Worm (Caenorhabditis elegans) whole organism, L2 larva: ENCODE results near the gene srg-50.
A peak's percentile ranks its signal among the peaks of the same experiment; 100 is the strongest.

Experiments used
- R02D3.7 ChIP-seq: fragments of 150-350 bp; optimal IDR thresholded peaks from 2 replicates; lab custom pipeline; 2014; ENCODE audit warnings: missing biosample characterization, missing genetic modification characterization
- Y55F3AM.14 ChIP-seq: fragments of 200-800 bp; sonication (Bioruptor generic); optimal IDR thresholded peaks from 2 replicates; lab custom pipeline; 2018; ENCODE audit warnings: mild to moderate bottlenecking, missing genetic modification characterization, missing compliant biosample characterization
- aly-2 ChIP-seq: fragments of 150-350 bp; optimal IDR thresholded peaks from 2 replicates; lab custom pipeline; 2014; ENCODE audit warnings: missing biosample characterization, missing genetic modification characterization
- ama-1 ChIP-seq: fragments of 150-350 bp; optimal IDR thresholded peaks from 2 replicates; lab custom pipeline; 2018; ENCODE audit warnings: inconsistent platforms
- blmp-1 ChIP-seq: sonication (generic microtip); optimal IDR thresholded peaks from 2 replicates; lab custom pipeline; 2017; ENCODE audit warnings: missing genetic modification characterization, mild to moderate bottlenecking, missing compliant biosample characterization, antibody characterized with exemption, moderate library complexity; ENCODE audit not compliant: insufficient read depth
- ceh-82 ChIP-seq: fragments of 150-350 bp; optimal IDR thresholded peaks from 2 replicates; lab custom pipeline; 2014; ENCODE audit warnings: missing biosample characterization, missing genetic modification characterization
- crh-2 ChIP-seq: sonication (generic microtip); optimal IDR thresholded peaks from 2 replicates; lab custom pipeline; 2017; ENCODE audit warnings: missing biosample characterization, missing genetic modification characterization
- dmd-4 ChIP-seq: sonication (generic microtip); optimal IDR thresholded peaks from 2 replicates; lab custom pipeline; 2017; ENCODE audit warnings: missing biosample characterization, missing genetic modification characterization
- egl-27 ChIP-seq: sonication (generic microtip); optimal IDR thresholded peaks from 3 replicates; lab custom pipeline; 2017; ENCODE audit warnings: missing biosample characterization, missing genetic modification reagents, missing genetic modification characterization
- elt-3 ChIP-seq: sonication (generic microtip); optimal IDR thresholded peaks from 2 replicates; lab custom pipeline; 2017; ENCODE audit warnings: missing biosample characterization, missing genetic modification characterization
- fos-1 ChIP-seq: fragments of 150-350 bp; optimal IDR thresholded peaks from 2 replicates; lab custom pipeline; 2014; ENCODE audit warnings: missing biosample characterization, missing genetic modification characterization
- gmeb-1 ChIP-seq: fragments of 150-350 bp; optimal IDR thresholded peaks from 2 replicates; lab custom pipeline; 2014; ENCODE audit warnings: missing biosample characterization, missing genetic modification characterization
- lin-11 ChIP-seq: fragments of 150-350 bp; sonication (generic microtip); optimal IDR thresholded peaks from 2 replicates; lab custom pipeline; 2014; ENCODE audit warnings: missing biosample characterization, missing genetic modification characterization, inconsistent platforms, mixed read lengths
- lin-13 ChIP-seq: fragments of 150-350 bp; optimal IDR thresholded peaks from 2 replicates; lab custom pipeline; 2014; ENCODE audit warnings: missing biosample characterization, missing genetic modification reagents, missing genetic modification characterization
- lin-39 ChIP-seq: fragments of 150-350 bp; optimal IDR thresholded peaks from 2 replicates; lab custom pipeline; 2014; ENCODE audit warnings: missing biosample characterization, missing genetic modification reagents, missing genetic modification characterization
- mab-5 ChIP-seq: fragments of 150-350 bp; optimal IDR thresholded peaks from 2 replicates; lab custom pipeline; 2014; ENCODE audit warnings: missing biosample characterization, missing genetic modification characterization
- mdl-1 ChIP-seq, 2 experiments: fragments of 150-350 bp in 1 of 2; sonication (generic microtip) in 1 of 2; optimal IDR thresholded peaks; 2 replicates each; lab custom pipeline; 2017; ENCODE audit warnings: missing biosample characterization in 2 of 2, missing genetic modification characterization in 2 of 2
- nhr-10 ChIP-seq: sonication (generic microtip); optimal IDR thresholded peaks from 2 replicates; lab custom pipeline; 2017; ENCODE audit warnings: missing biosample characterization, missing genetic modification characterization
- nhr-11 ChIP-seq: fragments of 150-350 bp; optimal IDR thresholded peaks from 2 replicates; lab custom pipeline; 2014; ENCODE audit warnings: missing biosample characterization, missing genetic modification characterization
- nhr-129 ChIP-seq: fragments of 150-350 bp; optimal IDR thresholded peaks from 2 replicates; lab custom pipeline; 2014; ENCODE audit warnings: missing biosample characterization, missing genetic modification characterization
- nhr-21 ChIP-seq: fragments of 150-350 bp; optimal IDR thresholded peaks from 2 replicates; lab custom pipeline; 2014; ENCODE audit warnings: missing biosample characterization, missing genetic modification characterization
- nhr-23 ChIP-seq: fragments of 150-350 bp; optimal IDR thresholded peaks from 2 replicates; lab custom pipeline; 2014; ENCODE audit warnings: missing biosample characterization, missing genetic modification reagents, missing genetic modification characterization
- nhr-237 ChIP-seq: fragments of 150-350 bp; optimal IDR thresholded peaks from 2 replicates; lab custom pipeline; 2014; ENCODE audit warnings: missing biosample characterization, missing genetic modification characterization
- nhr-77 ChIP-seq: fragments of 150-350 bp; optimal IDR thresholded peaks from 2 replicates; lab custom pipeline; 2014; ENCODE audit warnings: missing biosample characterization, missing genetic modification characterization
- sem-4 ChIP-seq: fragments of 150-350 bp; optimal IDR thresholded peaks from 2 replicates; lab custom pipeline; 2014; ENCODE audit warnings: missing biosample characterization, missing genetic modification reagents, missing genetic modification characterization
- skn-1 ChIP-seq: sonication (generic microtip); optimal IDR thresholded peaks from 2 replicates; lab custom pipeline; 2017; ENCODE audit warnings: missing biosample characterization, missing genetic modification characterization
- sma-3 ChIP-seq: sonication (generic microtip); optimal IDR thresholded peaks from 2 replicates; lab custom pipeline; 2016; ENCODE audit warnings: missing genetic modification reagents, missing genetic modification characterization, missing compliant biosample characterization
- sma-9 ChIP-seq, 2 experiments: fragments of 150-350 bp in 1 of 2; sonication (generic microtip) in 1 of 2; optimal IDR thresholded peaks; 2 replicates each; lab custom pipeline; 2014 to 2016; ENCODE audit warnings: missing genetic modification characterization in 2 of 2, mild to moderate bottlenecking in 1 of 2, missing biosample characterization in 1 of 2, missing compliant biosample characterization in 1 of 2, missing genetic modification reagents in 1 of 2, moderate library complexity in 1 of 2
- snpc-4 ChIP-seq: fragments of 150-350 bp; optimal IDR thresholded peaks from 2 replicates; lab custom pipeline; 2014; ENCODE audit warnings: missing biosample characterization, missing genetic modification characterization
- unc-39 ChIP-seq: fragments of 150-350 bp; optimal IDR thresholded peaks from 2 replicates; lab custom pipeline; 2014; ENCODE audit warnings: missing biosample characterization, missing genetic modification characterization
- unc-55 ChIP-seq: fragments of 150-350 bp; sonication (generic microtip); optimal IDR thresholded peaks from 3 replicates; lab custom pipeline; 2014; ENCODE audit warnings: missing biosample characterization, missing genetic modification reagents, missing genetic modification characterization
- unc-62 ChIP-seq: fragments of 150-350 bp; optimal IDR thresholded peaks from 2 replicates; lab custom pipeline; 2014; ENCODE audit warnings: missing biosample characterization, missing genetic modification reagents, missing genetic modification characterization
- zag-1 ChIP-seq: fragments of 150-350 bp; optimal IDR thresholded peaks from 2 replicates; lab custom pipeline; 2014; ENCODE audit warnings: missing biosample characterization, missing genetic modification characterization
- ztf-1 ChIP-seq: fragments of 200-800 bp; sonication (Bioruptor generic); conservative IDR thresholded peaks from 2 replicates; pipeline ENCODE4 v1.3.6; 2022; ENCODE audit warnings: missing genetic modification characterization, missing compliant biosample characterization
- ztf-11 ChIP-seq: sonication (generic microtip); optimal IDR thresholded peaks from 2 replicates; lab custom pipeline; 2017; ENCODE audit warnings: missing biosample characterization, missing genetic modification characterization

Gene srg-50

ce11 chrIV:7083976-7084375 lies 9.0 kb upstream of the srg-50 start:
- TF ChIP-seq ceh-82 (tag; lab: Kevin White, UChicago) = no peak
- TF ChIP-seq R02D3.7 = no peak
- no peak for TF ChIP-seq nhr-77
- TF ChIP-seq mdl-1 (tag; optimal IDR thresholded peaks at IDR 0.05; lab: Kevin White, UChicago) = no peak
- no peak for TF ChIP-seq lin-13

- TF ChIP-seq ama-1 (lab: Kevin White, UChicago) = peak; percentile 46
- TF ChIP-seq elt-3 (tag; lab: Kevin White, UChicago) = no peak
- peak; percentile 33 for TF ChIP-seq nhr-11 (tag; lab: Kevin White, UChicago)
Measured at ce11 chrIV:7083382-7083784, 8.4 kb upstream of the srg-50 start, which contains the start of gene Y43B11AR.3. Y43B11AR.3 (minus strand) TSS chrIV:7083716.

- TF ChIP-seq sem-4 (tag; lab: Kevin White, UChicago) = no peak
- TF ChIP-seq sma-9 (GFP tag; optimal IDR thresholded peaks at IDR 0.05; lab: Kevin White, UChicago) = no peak
- TF ChIP-seq sma-9 (tag; optimal IDR thresholded peaks at IDR 0.05; lab: Kevin White, UChicago) = no peak
- TF ChIP-seq aly-2 = no peak
- TF ChIP-seq dmd-4 (tag; lab: Kevin White, UChicago) = no peak
- TF ChIP-seq ztf-1 (GFP tag; lab: Robert Waterston, UW) = no peak
- no peak for TF ChIP-seq ztf-11 (tag; lab: Kevin White, UChicago)
- TF ChIP-seq fos-1 (tag; lab: Kevin White, UChicago) = no peak
- TF ChIP-seq nhr-77 = no peak
- TF ChIP-seq unc-55 (GFP tag; lab: Kevin White, UChicago) = no peak
- no peak for TF ChIP-seq nhr-10 (tag; lab: Kevin White, UChicago)
- TF ChIP-seq mab-5 (tag; lab: Kevin White, UChicago) = no peak
- TF ChIP-seq blmp-1 (tag; lab: Kevin White, UChicago) = no peak
- TF ChIP-seq egl-27 (tag; lab: Kevin White, UChicago) = no peak
- no peak for TF ChIP-seq nhr-23 (tag; lab: Kevin White, UChicago)
- TF ChIP-seq unc-39 = no peak
- no peak for TF ChIP-seq gmeb-1
- TF ChIP-seq R02D3.7 = no peak
- no peak for TF ChIP-seq unc-62 (GFP tag; lab: Kevin White, UChicago)
- TF ChIP-seq nhr-21 (tag; lab: Kevin White, UChicago) = no peak
Measured at ce11 chrIV:7081214-7081613, 6.3 kb upstream of the srg-50 start, which contains the start of gene Y43B11AR.1. Y43B11AR.1 (plus strand) TSS chrIV:7081514.

- TF ChIP-seq zag-1 (tag; lab: Kevin White, UChicago) = no peak
- no peak for TF ChIP-seq nhr-10 (tag; lab: Kevin White, UChicago)
- TF ChIP-seq lin-11 (tag; lab: Kevin White, UChicago) = no peak
- no peak for TF ChIP-seq fos-1 (tag; lab: Kevin White, UChicago)
- TF ChIP-seq mdl-1 (tag; optimal IDR thresholded peaks at IDR 0.05; lab: Kevin White, UChicago) = no peak
- TF ChIP-seq snpc-4 (tag; lab: Kevin White, UChicago) = no peak
- TF ChIP-seq nhr-23 (tag; lab: Kevin White, UChicago) = no peak
Measured at ce11 chrIV:7072110-7072509, 2.9 kb downstream of the srg-50 start, which contains the start of gene srg-48. srg-48 (plus strand) TSS chrIV:7072410.

ce11 chrIV:7067446-7067845 lies 7.5 kb downstream of the srg-50 start:
- TF ChIP-seq nhr-10 (tag; lab: Kevin White, UChicago) = no peak
- TF ChIP-seq R02D3.7 = no peak
- TF ChIP-seq Y55F3AM.14 (GFP tag; lab: Kevin White, UChicago) = no peak
- no peak for TF ChIP-seq skn-1 (tag; lab: Kevin White, UChicago)
- TF ChIP-seq nhr-237 (tag; lab: Kevin White, UChicago) = no peak
- TF ChIP-seq gmeb-1 = no peak
- no peak for TF ChIP-seq crh-2 (tag; lab: Kevin White, UChicago)
- TF ChIP-seq aly-2 = no peak

ce11 chrIV:7065022-7065421 lies 9.9 kb downstream of the srg-50 start, which contains the start of gene Y43B11AL.1:
Y43B11AL.1 (plus strand) TSS chrIV:7065322.
- TF ChIP-seq ama-1 (lab: Kevin White, UChicago) (no peak), nhr-129 (no peak), egl-27 (tag; lab: Kevin White, UChicago) (no peak), sma-3 (GFP tag; lab: Kevin White, UChicago) (no peak), lin-39 (no peak), skn-1 (tag; lab: Kevin White, UChicago) (no peak), nhr-11 (tag; lab: Kevin White, UChicago) (no peak)
